Comparison of ENCODE assay signal across 2 fruit fly cellular contexts in the genomic region with DNA sequence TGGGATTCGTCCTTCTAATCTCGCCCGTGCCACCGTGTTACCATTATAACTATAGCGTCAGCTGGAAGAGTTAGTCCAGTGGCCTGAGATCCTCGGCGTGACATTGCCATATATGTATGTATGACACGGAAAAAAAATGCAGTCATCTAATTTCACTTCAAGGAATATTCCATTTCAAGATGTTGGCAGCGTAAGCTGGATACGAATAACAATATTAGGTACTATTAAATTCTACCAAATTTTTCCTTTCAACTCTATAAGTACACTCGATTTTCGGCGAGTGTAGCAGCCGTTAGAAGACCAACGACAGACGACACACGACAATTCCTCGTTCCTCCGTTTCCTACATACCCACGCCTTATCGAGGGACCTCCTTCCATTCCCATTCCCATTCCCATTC.
A peak's percentile ranks its signal among the peaks of the same experiment; 100 is the strongest.
TF ChIP-seq lines count a peak whose summit lies in the region.

No protein-coding gene starts in this region.

- no peak for TF ChIP-seq CTCF in whole organism, embryonic (GFP tag; optimal IDR thresholded peaks at IDR 0.05; lab: Kevin White, UChicago)

TF ChIP-seq in whole organism, embryonic, 481 proteins besides CTCF, POLR2A, EP300 and RAD21 (continues in another document):
- TF ChIP-seq lola (GFP tag; optimal IDR thresholded peaks at IDR 0.05; lab: Kevin White, UChicago) = peak in 1 of 3 experiments; percentile 33
- TF ChIP-seq chif (GFP tag; optimal IDR thresholded peaks at IDR 0.05; lab: Kevin White, UChicago) = peak in 1 of 2 experiments; percentile 10
- no peak for TF ChIP-seq Ptx1 (GFP tag; IDR thresholded peaks at IDR 0.05; lab: Robert Waterston, UW)
- TF ChIP-seq CG8765 (GFP tag; IDR thresholded peaks at IDR 0.05; lab: Robert Waterston, UW) = peak; percentile 54
- TF ChIP-seq sqz (GFP tag; optimal IDR thresholded peaks at IDR 0.05; lab: Kevin White, UChicago) = no peak
- TF ChIP-seq Oaz (GFP tag; IDR thresholded peaks at IDR 0.05; lab: Robert Waterston, UW) = no peak
- no peak for TF ChIP-seq CG33213 (GFP tag; optimal IDR thresholded peaks at IDR 0.05; lab: Kevin White, UChicago)
- no peak for TF ChIP-seq prd (optimal IDR thresholded peaks at IDR 0.05; lab: Kevin White, UChicago)
- TF ChIP-seq prd (GFP tag; IDR thresholded peaks at IDR 0.05; lab: Robert Waterston, UW) = peak; percentile 45; the same call in 2 of the 3 replicates
- TF ChIP-seq Xrp1 (GFP tag; IDR thresholded peaks at IDR 0.05; lab: Robert Waterston, UW) = peak; percentile 49; the same call in 1 of the 2 replicates
- peak; percentile 36; the same call in 1 of the 3 replicates for TF ChIP-seq zfh1 (GFP tag; IDR thresholded peaks at IDR 0.05; lab: Robert Waterston, UW)
- TF ChIP-seq ap (GFP tag; IDR thresholded peaks at IDR 0.05; lab: Robert Waterston, UW) = no peak
- TF ChIP-seq amos (GFP tag; IDR thresholded peaks at IDR 0.05; lab: Robert Waterston, UW; ENCODE audit: partially characterized antibody) = no peak
- 0 out of 3 replicates have a peak, but pooled peaks have one; percentile 22 for TF ChIP-seq row (GFP tag; IDR thresholded peaks at IDR 0.05; lab: Robert Waterston, UW)
- TF ChIP-seq CG12391 (tag; optimal IDR thresholded peaks at IDR 0.05; lab: Kevin White, UChicago) = peak; percentile 33
- TF ChIP-seq CG10267 (tag; optimal IDR thresholded peaks at IDR 0.05; lab: Kevin White, UChicago) = peak; percentile 1
- peak; percentile 16; the same call in 1 of the 2 replicates for TF ChIP-seq dan (GFP tag; IDR thresholded peaks at IDR 0.05; lab: Robert Waterston, UW)
- peak; percentile 51 for TF ChIP-seq CG4404 (GFP tag; IDR thresholded peaks at IDR 0.05; lab: Robert Waterston, UW)
- no peak for TF ChIP-seq Hand (GFP tag; optimal IDR thresholded peaks at IDR 0.05; lab: Kevin White, UChicago)
- no peak for TF ChIP-seq Jarid2 (GFP tag; optimal IDR thresholded peaks at IDR 0.05; lab: Kevin White, UChicago)
- TF ChIP-seq sens (GFP tag; lab: Kevin White, UChicago) = peak; percentile 90
- 0 out of 2 replicates have a peak, but pooled peaks have one; percentile 33 for TF ChIP-seq CG10959 (GFP tag; IDR thresholded peaks at IDR 0.05; lab: Robert Waterston, UW)
- no peak for TF ChIP-seq rib (GFP tag; IDR thresholded peaks at IDR 0.05; lab: Robert Waterston, UW)
- no peak for TF ChIP-seq crc (GFP tag; optimal IDR thresholded peaks at IDR 0.05; lab: Kevin White, UChicago)
- TF ChIP-seq fru (optimal IDR thresholded peaks at IDR 0.05; lab: Kevin White, UChicago) = no peak
- peak; percentile 3 for TF ChIP-seq CG4424 (GFP tag; optimal IDR thresholded peaks at IDR 0.05; lab: Kevin White, UChicago)
- TF ChIP-seq unpg (GFP tag; optimal IDR thresholded peaks at IDR 0.05; lab: Kevin White, UChicago) = peak; percentile 1
- TF ChIP-seq corto (GFP tag; optimal IDR thresholded peaks at IDR 0.05; lab: Kevin White, UChicago) = no peak
- no peak for TF ChIP-seq CG3838 (GFP tag; optimal IDR thresholded peaks at IDR 0.05; lab: Kevin White, UChicago)
- TF ChIP-seq exex (tag; optimal IDR thresholded peaks at IDR 0.05; lab: Kevin White, UChicago) = no peak
- TF ChIP-seq CG18262 (tag; optimal IDR thresholded peaks at IDR 0.05; lab: Kevin White, UChicago) = peak; percentile 33
- TF ChIP-seq croc (GFP tag; conservative IDR thresholded peaks at IDR 0.05; lab: Robert Waterston, UW) = no peak
- no peak for TF ChIP-seq sc (optimal IDR thresholded peaks at IDR 0.05; lab: Kevin White, UChicago)
- TF ChIP-seq sc (GFP tag; optimal IDR thresholded peaks at IDR 0.05; lab: Kevin White, UChicago) = no peak
- no peak for TF ChIP-seq CG10462 (GFP tag; optimal IDR thresholded peaks at IDR 0.05; lab: Kevin White, UChicago)
- TF ChIP-seq CG12769 (tag; optimal IDR thresholded peaks at IDR 0.05; lab: Kevin White, UChicago) = no peak
- TF ChIP-seq CG15696 (tag; optimal IDR thresholded peaks at IDR 0.05; lab: Kevin White, UChicago) = peak; percentile 38
- TF ChIP-seq cwo (GFP tag; optimal IDR thresholded peaks at IDR 0.05; lab: Kevin White, UChicago) = no peak
- peak; percentile 3 for TF ChIP-seq phol (tag; optimal IDR thresholded peaks at IDR 0.05; lab: Kevin White, UChicago)
- peak; percentile 49 for TF ChIP-seq CG9727 (GFP tag; optimal IDR thresholded peaks at IDR 0.05; lab: Kevin White, UChicago)
- TF ChIP-seq CG1603 (tag; optimal IDR thresholded peaks at IDR 0.05; lab: Kevin White, UChicago) = peak; percentile 58
- TF ChIP-seq CG10979 (tag; optimal IDR thresholded peaks at IDR 0.05; lab: Kevin White, UChicago) = peak; percentile 42
- TF ChIP-seq CG14710 (tag; optimal IDR thresholded peaks at IDR 0.05; lab: Kevin White, UChicago) = peak; percentile 18

TF ChIP-seq in whole organism, prepupa, 60 proteins besides CTCF, POLR2A, EP300 and RAD21:
- no peak for TF ChIP-seq Lpt (GFP tag; optimal IDR thresholded peaks at IDR 0.05; lab: Kevin White, UChicago)
- TF ChIP-seq CG8319 (GFP tag; optimal IDR thresholded peaks at IDR 0.05; lab: Kevin White, UChicago) = no peak
- peak; percentile 43 for TF ChIP-seq Eip78C (GFP tag; lab: Kevin White, UChicago)
- TF ChIP-seq ss (GFP tag; optimal IDR thresholded peaks at IDR 0.05; lab: Kevin White, UChicago) = no peak
- TF ChIP-seq svp (GFP tag; lab: Kevin White, UChicago) = peak; percentile 12
- no peak for TF ChIP-seq Hr38 (GFP tag; optimal IDR thresholded peaks at IDR 0.05; lab: Kevin White, UChicago)
- TF ChIP-seq Ets21C (GFP tag; optimal IDR thresholded peaks at IDR 0.05; lab: Kevin White, UChicago) = no peak
- TF ChIP-seq fd59A (GFP tag; optimal IDR thresholded peaks at IDR 0.05; lab: Kevin White, UChicago) = no peak
- no peak for TF ChIP-seq dsx (GFP tag; optimal IDR thresholded peaks at IDR 0.05; lab: Kevin White, UChicago; ENCODE audit: poor library complexity, severe bottlenecking)
TF ChIP-seq in whole organism, prepupa: peak in this region for 2.
